Fruit fly (Drosophila melanogaster) whole organism, embryonic: ENCODE data around the gene Prim1.

Experiments used
- Abd-B ChIP-seq: fragments of 200-800 bp; sonication (Bioruptor generic); optimal IDR thresholded peaks from 2 replicates; lab custom pipeline; 2018; ENCODE audit warnings: missing biosample characterization, mild to moderate bottlenecking, missing genetic modification characterization, moderate library complexity
- CG10366 ChIP-seq: fragments of 200-800 bp; sonication (Bioruptor generic); IDR thresholded peaks from 2 replicates; pipeline ENCODE4 v1.3.6; 2022; ENCODE audit warnings: missing biosample characterization, missing genetic modification characterization
- CG10565 ChIP-seq: fragments of 200-800 bp; sonication (Bioruptor generic); optimal IDR thresholded peaks from 3 replicates; lab custom pipeline; 2016; ENCODE audit warnings: missing biosample characterization, mild to moderate bottlenecking, missing genetic modification characterization
- CG12104 ChIP-seq: fragments of 200-800 bp; sonication (Bioruptor generic); optimal IDR thresholded peaks from 3 replicates; lab custom pipeline; 2016; ENCODE audit warnings: missing biosample characterization, missing genetic modification characterization
- CG13296 ChIP-seq: fragments of 200-800 bp; sonication (Bioruptor generic); optimal IDR thresholded peaks from 3 replicates; lab custom pipeline; 2018; ENCODE audit warnings: missing biosample characterization, mild to moderate bottlenecking, missing genetic modification characterization
- CG14050 ChIP-seq: fragments of 200-800 bp; sonication (Bioruptor generic); IDR thresholded peaks from 3 replicates; pipeline ENCODE4 v1.3.6; 2022; ENCODE audit warnings: missing biosample characterization, missing genetic modification characterization
- CG15601 ChIP-seq: fragments of 200-800 bp; sonication (Bioruptor generic); optimal IDR thresholded peaks from 3 replicates; lab custom pipeline; 2019; ENCODE audit warnings: missing biosample characterization, mild to moderate bottlenecking, missing genetic modification characterization, moderate library complexity
- CG16779 ChIP-seq: fragments of 200-800 bp; sonication (Bioruptor generic); IDR thresholded peaks from 2 replicates; pipeline ENCODE4 v1.3.6; 2022; ENCODE audit warnings: missing biosample characterization, missing genetic modification characterization
- CG16813 ChIP-seq: fragments of 200-800 bp; sonication (Bioruptor generic); IDR thresholded peaks from 3 replicates; pipeline ENCODE4 v1.3.6; 2022; ENCODE audit warnings: missing biosample characterization, missing genetic modification characterization; ENCODE audit not compliant: partially characterized antibody
- CG17361 ChIP-seq: fragments of 200-800 bp; sonication (Bioruptor generic); IDR thresholded peaks from 3 replicates; pipeline ENCODE4 v1.3.6; 2022; ENCODE audit warnings: missing biosample characterization, missing genetic modification characterization
- CG17802 ChIP-seq: fragments of 200-800 bp; sonication (Bioruptor generic); optimal IDR thresholded peaks from 2 replicates; lab custom pipeline; 2018; ENCODE audit warnings: missing biosample characterization, mild to moderate bottlenecking, missing genetic modification characterization, moderate library complexity
- CG1832 ChIP-seq: fragments of 200-800 bp; sonication (Bioruptor generic); optimal IDR thresholded peaks from 2 replicates; lab custom pipeline; 2017; ENCODE audit warnings: missing biosample characterization, mild to moderate bottlenecking, missing genetic modification characterization, inconsistent platforms
- CG2129 ChIP-seq: fragments of 200-800 bp; sonication (Bioruptor generic); IDR thresholded peaks from 2 replicates; pipeline ENCODE4 v1.3.6; 2022; ENCODE audit warnings: missing biosample characterization, missing genetic modification characterization; ENCODE audit not compliant: partially characterized antibody
- CG31224 ChIP-seq: fragments of 200-800 bp; sonication (Bioruptor generic); IDR thresholded peaks from 2 replicates; pipeline ENCODE4 v1.3.6; 2022; ENCODE audit warnings: missing biosample characterization, missing genetic modification characterization
- CG34376 ChIP-seq: fragments of 200-800 bp; sonication (Bioruptor generic); optimal IDR thresholded peaks from 2 replicates; lab custom pipeline; 2018; ENCODE audit warnings: missing biosample characterization, mild to moderate bottlenecking, missing genetic modification characterization
- CG3726 ChIP-seq: fragments of 200-800 bp; sonication (Bioruptor generic); IDR thresholded peaks from 3 replicates; pipeline ENCODE4, ENCODE4 v1.3.6; 2022; ENCODE audit warnings: missing biosample characterization, missing genetic modification characterization
- CG4282 ChIP-seq: fragments of 200-800 bp; sonication (Bioruptor generic); optimal IDR thresholded peaks from 2 replicates; lab custom pipeline; 2016; ENCODE audit warnings: missing biosample characterization, missing genetic modification characterization
- CG4424 ChIP-seq: fragments of 200-800 bp; sonication (Bioruptor generic); optimal IDR thresholded peaks from 3 replicates; lab custom pipeline; 2016; ENCODE audit warnings: missing biosample characterization, missing genetic modification characterization
- CG4730 ChIP-seq: fragments of 200-800 bp; sonication (Bioruptor generic); IDR thresholded peaks from 2 replicates; pipeline ENCODE4 v1.3.6; 2022; ENCODE audit warnings: missing biosample characterization, missing genetic modification characterization
- CG7357 ChIP-seq: fragments of 200-800 bp; sonication (Bioruptor generic); IDR thresholded peaks from 3 replicates; pipeline ENCODE4 v1.3.6; 2022; ENCODE audit warnings: missing biosample characterization, missing genetic modification characterization
- CG7928 ChIP-seq: fragments of 200-800 bp; sonication (Bioruptor generic); optimal IDR thresholded peaks from 2 replicates; lab custom pipeline; 2017; ENCODE audit warnings: missing biosample characterization, mild to moderate bottlenecking, missing genetic modification characterization
- CG8388 ChIP-seq: fragments of 200-800 bp; sonication (Bioruptor generic); optimal IDR thresholded peaks from 2 replicates; lab custom pipeline; 2019; ENCODE audit warnings: missing biosample characterization, mild to moderate bottlenecking, missing genetic modification characterization, moderate library complexity
- CG9215 ChIP-seq: fragments of 200-800 bp; sonication (Bioruptor generic); IDR thresholded peaks from 2 replicates; pipeline ENCODE4 v1.3.6; 2022; ENCODE audit warnings: missing biosample characterization, missing genetic modification characterization
- CG9932 ChIP-seq: fragments of 200-800 bp; sonication (Bioruptor generic); IDR thresholded peaks from 2 replicates; pipeline ENCODE4 v1.3.6; 2022; ENCODE audit warnings: missing biosample characterization, missing genetic modification characterization
- Dip3 ChIP-seq: fragments of 200-800 bp; sonication (Bioruptor generic); optimal IDR thresholded peaks from 3 replicates; lab custom pipeline; 2016; ENCODE audit warnings: missing biosample characterization, missing genetic modification characterization
- Fer2 ChIP-seq: fragments of 200-800 bp; sonication (Bioruptor generic); optimal IDR thresholded peaks from 2 replicates; lab custom pipeline; 2018; ENCODE audit warnings: missing biosample characterization, mild to moderate bottlenecking, missing genetic modification characterization, moderate library complexity
- HmgD ChIP-seq: fragments of 200-800 bp; sonication (Bioruptor generic); optimal IDR thresholded peaks from 3 replicates; lab custom pipeline; 2016; ENCODE audit warnings: missing biosample characterization, missing genetic modification characterization
- Jarid2 ChIP-seq: fragments of 200-800 bp; sonication (Bioruptor generic); optimal IDR thresholded peaks from 3 replicates; lab custom pipeline; 2017; ENCODE audit warnings: mild to moderate bottlenecking, missing biosample characterization, missing genetic modification reagents, missing genetic modification characterization
- MESR4 ChIP-seq: fragments of 200-800 bp; sonication (Bioruptor generic); optimal IDR thresholded peaks from 2 replicates; lab custom pipeline; 2018; ENCODE audit warnings: missing biosample characterization, mild to moderate bottlenecking, missing genetic modification characterization, moderate library complexity
- NFAT ChIP-seq: fragments of 200-800 bp; sonication (Bioruptor generic); IDR thresholded peaks from 2 replicates; pipeline ENCODE4 v1.3.6; 2022; ENCODE audit warnings: missing biosample characterization, missing genetic modification characterization
- Opbp ChIP-seq: fragments of 200-800 bp; sonication (Bioruptor generic); IDR thresholded peaks from 3 replicates; pipeline ENCODE4 v1.3.6; 2022; ENCODE audit warnings: missing biosample characterization, missing genetic modification characterization; ENCODE audit not compliant: partially characterized antibody
- ap ChIP-seq: fragments of 200-800 bp; sonication (Bioruptor generic); IDR thresholded peaks from 2 replicates; pipeline ENCODE4 v1.3.6; 2022; ENCODE audit warnings: missing biosample characterization, missing genetic modification characterization
- ase ChIP-seq: fragments of 200-800 bp; sonication (Bioruptor generic); IDR thresholded peaks from 3 replicates; pipeline ENCODE4 v1.3.6; 2022; ENCODE audit warnings: missing biosample characterization, missing genetic modification characterization
- bab2 ChIP-seq: fragments of 200-800 bp; sonication (Bioruptor generic); optimal IDR thresholded peaks from 2 replicates; lab custom pipeline; 2016; ENCODE audit warnings: missing biosample characterization, missing genetic modification characterization
- cad ChIP-seq: fragments of >200 bp; optimal IDR thresholded peaks from 2 replicates; lab custom pipeline; 2017; ENCODE audit warnings: missing biosample characterization, missing genetic modification characterization
- cato ChIP-seq: fragments of 200-800 bp; sonication (Bioruptor generic); optimal IDR thresholded peaks from 2 replicates; lab custom pipeline; 2016; ENCODE audit warnings: missing biosample characterization, missing genetic modification characterization, borderline replicate concordance
- corto ChIP-seq: fragments of 200-800 bp; sonication (Bioruptor generic); optimal IDR thresholded peaks from 2 replicates; lab custom pipeline; 2016; ENCODE audit warnings: missing biosample characterization, mild to moderate bottlenecking, missing genetic modification characterization, moderate library complexity
- eve ChIP-seq, 2 experiments: fragments of >200 bp; optimal IDR thresholded peaks; 2 replicates each; lab custom pipeline; 2017; ENCODE audit warnings: missing biosample characterization in 2 of 2, missing genetic modification characterization in 2 of 2
- gcm2 ChIP-seq: fragments of 200-800 bp; sonication (Bioruptor generic); optimal IDR thresholded peaks from 2 replicates; lab custom pipeline; 2016; ENCODE audit warnings: missing biosample characterization, missing genetic modification characterization
- gem ChIP-seq: fragments of 200-800 bp; sonication (Bioruptor generic); optimal IDR thresholded peaks from 2 replicates; lab custom pipeline; 2019; ENCODE audit warnings: missing biosample characterization, mild to moderate bottlenecking, missing genetic modification characterization, moderate library complexity
- gfzf ChIP-seq: fragments of 200-800 bp; sonication (Bioruptor generic); optimal IDR thresholded peaks from 2 replicates; lab custom pipeline; 2016; ENCODE audit warnings: missing biosample characterization, mild to moderate bottlenecking, missing genetic modification characterization, moderate library complexity
- knrl ChIP-seq: fragments of 200-800 bp; sonication (Bioruptor generic); IDR thresholded peaks from 3 replicates; pipeline ENCODE4 v1.3.6; 2022; ENCODE audit warnings: missing biosample characterization, missing genetic modification characterization; ENCODE audit not compliant: partially characterized antibody
- lab ChIP-seq: fragments of 200-800 bp; sonication (Bioruptor generic); optimal IDR thresholded peaks from 3 replicates; lab custom pipeline; 2017; ENCODE audit warnings: missing biosample characterization, missing genetic modification characterization, mild to moderate bottlenecking, moderate library complexity, missing genetic modification reagents
- maf-S ChIP-seq: fragments of 200-800 bp; sonication (Bioruptor generic); optimal IDR thresholded peaks from 2 replicates; lab custom pipeline; 2016; ENCODE audit warnings: missing biosample characterization, missing genetic modification characterization
- pros ChIP-seq: fragments of 200-800 bp; sonication (Bioruptor generic); optimal IDR thresholded peaks from 3 replicates; lab custom pipeline; 2019; ENCODE audit warnings: missing biosample characterization, mild to moderate bottlenecking, missing genetic modification characterization, moderate library complexity
- rib ChIP-seq: fragments of 200-800 bp; sonication (Bioruptor generic); IDR thresholded peaks from 2 replicates; pipeline ENCODE4 v1.3.6; 2022; ENCODE audit warnings: missing biosample characterization, missing genetic modification characterization
- so ChIP-seq: fragments of 200-800 bp; sonication (Bioruptor generic); IDR thresholded peaks from 3 replicates; pipeline ENCODE4 v1.3.6; 2022; ENCODE audit warnings: missing biosample characterization, missing genetic modification characterization
- wor ChIP-seq: fragments of 200-800 bp; sonication (Bioruptor generic); IDR thresholded peaks from 2 replicates; pipeline ENCODE4 v1.3.6; 2022; ENCODE audit warnings: missing biosample characterization, missing genetic modification characterization

The Prim1 gene

dm6 chr3L:8299224-8300130, 40.6 kb upstream of the Prim1 start, which contains the start of the genes Arl5 and CG13671 (continued):
- peak; percentile 44 for TF ChIP-seq gfzf (GFP tag; lab: Kevin White, UChicago)
- TF ChIP-seq cad (GFP tag; lab: Kevin White, UChicago) = no peak
- TF ChIP-seq Dip3 (GFP tag; lab: Kevin White, UChicago) = peak; percentile 79
- TF ChIP-seq CG16813 (GFP tag; lab: Robert Waterston, UW) = peak; percentile 77
- peak; percentile 88 for TF ChIP-seq CG9932
- TF ChIP-seq pros (GFP tag; lab: Kevin White, UChicago) = no peak
- TF ChIP-seq CG4282 (GFP tag; lab: Kevin White, UChicago) = peak; percentile 46
- TF ChIP-seq knrl = peak; percentile 80
- peak; percentile 79 for TF ChIP-seq CG10366 (GFP tag; lab: Robert Waterston, UW)
- TF ChIP-seq CG7928 (GFP tag; lab: Kevin White, UChicago) = peak; percentile 47
- TF ChIP-seq gcm2 = peak; percentile 47
- peak; percentile 59; the same call in 1 of the 3 replicates for TF ChIP-seq so (GFP tag; lab: Robert Waterston, UW)
- TF ChIP-seq CG9215 = peak; percentile 71
- peak; percentile 74 for TF ChIP-seq cato (GFP tag; lab: Kevin White, UChicago)
- TF ChIP-seq rib (GFP tag; lab: Robert Waterston, UW) = peak; percentile 34; the same call in 1 of the 2 replicates
- peak; percentile 53; the same call in 1 of the 3 replicates for TF ChIP-seq CG3726 (GFP tag; lab: Robert Waterston, UW)
- no peak for TF ChIP-seq CG10565
- peak; percentile 75 for TF ChIP-seq ase (GFP tag; lab: Robert Waterston, UW)
- TF ChIP-seq lab (GFP tag; lab: Kevin White, UChicago) = peak; percentile 82
- peak; percentile 75 for TF ChIP-seq CG8388 (GFP tag; lab: Kevin White, UChicago)
- TF ChIP-seq corto = no peak
- TF ChIP-seq CG17361 (GFP tag; lab: Robert Waterston, UW) = peak; percentile 85; the same call in 2 of the 3 replicates
- peak; percentile 83 for TF ChIP-seq CG4424 (GFP tag; lab: Kevin White, UChicago)
- TF ChIP-seq CG1832 (GFP tag; lab: Kevin White, UChicago) = no peak
- TF ChIP-seq wor (GFP tag; lab: Robert Waterston, UW) = peak; percentile 44; the same call in 1 of the 2 replicates
- TF ChIP-seq CG4730 = peak; percentile 72
- TF ChIP-seq Jarid2 (GFP tag; lab: Kevin White, UChicago) = no peak
- TF ChIP-seq CG2129 = peak; percentile 52
- TF ChIP-seq Abd-B (GFP tag; lab: Kevin White, UChicago) = peak; percentile 79
- peak; percentile 88 for TF ChIP-seq gem
- TF ChIP-seq CG16779 = no peak
- TF ChIP-seq Opbp (GFP tag; lab: Robert Waterston, UW) = peak; percentile 64; the same call in 2 of the 3 replicates
- no peak for TF ChIP-seq HmgD (GFP tag; lab: Kevin White, UChicago)
- TF ChIP-seq NFAT (GFP tag; lab: Robert Waterston, UW) = peak; percentile 54; the same call in 1 of the 2 replicates
- TF ChIP-seq CG31224 = peak; percentile 66
- TF ChIP-seq eve (GFP tag; optimal IDR thresholded peaks at IDR 0.05; lab: Kevin White, UChicago) = no peak
- peak; percentile 56 for TF ChIP-seq CG17802 (tag; lab: Kevin White, UChicago)
- peak; percentile 61 for TF ChIP-seq CG15601 (tag; lab: Kevin White, UChicago)
- TF ChIP-seq CG12104 = peak; percentile 39
- peak; percentile 60 for TF ChIP-seq bab2 (GFP tag; lab: Kevin White, UChicago)
- TF ChIP-seq CG34376 (GFP tag; lab: Kevin White, UChicago) = peak; percentile 75
- TF ChIP-seq CG13296 = peak; percentile 66
- TF ChIP-seq Fer2 = no peak
- TF ChIP-seq maf-S (GFP tag; lab: Kevin White, UChicago) = peak; percentile 55
- peak; percentile 23; the same call in 1 of the 3 replicates for TF ChIP-seq CG7357 (GFP tag; lab: Robert Waterston, UW)
- TF ChIP-seq CG14050 = peak; percentile 67; the same call in 2 of the 3 replicates
- peak; percentile 83 for TF ChIP-seq MESR4 (GFP tag; lab: Kevin White, UChicago)
- peak; percentile 51 for TF ChIP-seq ap (GFP tag; lab: Robert Waterston, UW)
